Worm (Caenorhabditis elegans): Measurements from ENCODE around the gene acc-2.

- TF ChIP-seq jun-1 (tag; optimal IDR thresholded peaks at IDR 0.05) (no peak), unc-62 (GFP tag; optimal IDR thresholded peaks at IDR 0.05) (no peak), egl-27 (tag; optimal IDR thresholded peaks at IDR 0.05) (no peak), pha-4 (tag; optimal IDR thresholded peaks at IDR 0.05) (peak; percentile 86), nhr-11 (tag; optimal IDR thresholded peaks at IDR 0.05) (no peak), skn-1 (tag; optimal IDR thresholded peaks at IDR 0.05) (no peak), elt-1 (tag; optimal IDR thresholded peaks at IDR 0.05) (no peak), pqm-1 (tag; optimal IDR thresholded peaks at IDR 0.05) (no peak), daf-12 (tag; optimal IDR thresholded peaks at IDR 0.05) (no peak), nhr-23 (tag; optimal IDR thresholded peaks at IDR 0.05) (no peak)
Observed at ce11 chrIV:9043224-9043623, 26.6 kb downstream of the acc-2 start, which contains the start of gene Y73F4A.2.
